Fruit fly (Drosophila melanogaster) whole organism, prepupa: ENCODE data around the gene CG5886.

ENCODE experiments used
- CG11762 ChIP-seq: fragments of 200-800 bp; sonication (Bioruptor generic); optimal IDR thresholded peaks from 3 replicates; lab custom pipeline; 2016; ENCODE audit warnings: missing biosample characterization, missing genetic modification characterization; ENCODE audit not compliant: insufficient read depth
- CG4318 ChIP-seq: fragments of 200-800 bp; sonication (Bioruptor generic); optimal IDR thresholded peaks from 3 replicates; lab custom pipeline; 2017; ENCODE audit warnings: missing biosample characterization, mild to moderate bottlenecking, missing genetic modification characterization
- CG6854 ChIP-seq: fragments of 200-800 bp; sonication (Bioruptor generic); optimal IDR thresholded peaks from 2 replicates; lab custom pipeline; 2017; ENCODE audit warnings: missing biosample characterization, mild to moderate bottlenecking, missing genetic modification characterization
- Sox102F ChIP-seq: fragments of 200-800 bp; sonication (Bioruptor generic); optimal IDR thresholded peaks from 2 replicates; lab custom pipeline; 2016; ENCODE audit warnings: missing biosample characterization, mild to moderate bottlenecking, missing genetic modification characterization
- acj6 ChIP-seq: fragments of 200-800 bp; sonication (Bioruptor generic); optimal IDR thresholded peaks from 3 replicates; lab custom pipeline; 2016; ENCODE audit warnings: missing biosample characterization, missing genetic modification characterization
- fkh ChIP-seq: fragments of 200-800 bp; sonication (Bioruptor generic); optimal IDR thresholded peaks from 3 replicates; lab custom pipeline; 2017; ENCODE audit warnings: missing biosample characterization, mild to moderate bottlenecking, missing genetic modification characterization, moderate library complexity
- pdm3 ChIP-seq: fragments of 200-800 bp; sonication (Bioruptor generic); optimal IDR thresholded peaks from 3 replicates; lab custom pipeline; 2016; ENCODE audit warnings: missing biosample characterization, missing genetic modification characterization

dm6 chr3R:25883877-25884276 is 32.4 kb downstream of the CG5886 start:
- TF ChIP-seq fkh (GFP tag; lab: Kevin White, UChicago) (peak; percentile 6), CG6854 (no peak), CG4318 (GFP tag; lab: Kevin White, UChicago) (no peak), Sox102F (no peak), CG11762 (GFP tag; lab: Kevin White, UChicago) (no peak), acj6 (GFP tag; lab: Kevin White, UChicago) (no peak), pdm3 (GFP tag; lab: Kevin White, UChicago) (no peak)
